Worm (Caenorhabditis elegans) whole organism, L4 larva: ENCODE results near the gene acdh-13.

Source experiments
- D1046.2 ChIP-seq: fragments of 200-800 bp; sonication (Bioruptor generic); IDR thresholded peaks from 2 replicates; pipeline ENCODE4 v1.3.6; 2022; ENCODE audit warnings: missing genetic modification characterization, missing compliant biosample characterization
- T20F7.1 ChIP-seq: fragments of 200-800 bp; sonication (Bioruptor generic); optimal IDR thresholded peaks from 2 replicates; lab custom pipeline; 2018; ENCODE audit warnings: mild to moderate bottlenecking, missing genetic modification characterization, missing compliant biosample characterization
- ZK337.2 ChIP-seq: fragments of 200-800 bp; sonication (Bioruptor generic); IDR thresholded peaks from 2 replicates; pipeline ENCODE4 v1.3.6; 2022; ENCODE audit warnings: missing genetic modification reagents, missing genetic modification characterization, missing compliant biosample characterization
- aha-1 ChIP-seq: fragments of 150-350 bp; peaks from one replicate; lab custom pipeline; 2014; ENCODE audit warnings: missing biosample characterization, missing genetic modification characterization
- aly-2 ChIP-seq: sonication (generic microtip); optimal IDR thresholded peaks from 2 replicates; lab custom pipeline; 2018; ENCODE audit warnings: missing biosample characterization, missing genetic modification characterization
- ama-1 ChIP-seq: fragments of 150-350 bp; optimal IDR thresholded peaks from 2 replicates; lab custom pipeline; 2014; ENCODE audit warnings: inconsistent platforms, mixed read lengths
- arid-1 ChIP-seq: fragments of 200-800 bp; sonication (Bioruptor generic); conservative IDR thresholded peaks from 2 replicates; pipeline ENCODE4 v1.3.6; 2022; ENCODE audit warnings: missing genetic modification reagents, missing genetic modification characterization, missing compliant biosample characterization
- ceh-62 ChIP-seq: sonication (generic microtip); optimal IDR thresholded peaks from 2 replicates; lab custom pipeline; 2017; ENCODE audit warnings: missing biosample characterization, missing genetic modification characterization
- ceh-82 ChIP-seq: sonication (generic microtip); optimal IDR thresholded peaks from 2 replicates; lab custom pipeline; 2017; ENCODE audit warnings: missing biosample characterization, missing genetic modification characterization
- ces-1 ChIP-seq: fragments of 150-350 bp; sonication (generic microtip); optimal IDR thresholded peaks from 4 replicates; lab custom pipeline; 2014; ENCODE audit warnings: missing biosample characterization, missing genetic modification reagents, missing genetic modification characterization
- daf-16 ChIP-seq, 3 experiments: sonication (generic microtip); optimal IDR thresholded peaks; 2 replicates each; lab custom pipeline; 2016 to 2017; ENCODE audit warnings: missing genetic modification characterization in 3 of 3, missing genetic modification reagents in 3 of 3, mild to moderate bottlenecking in 2 of 3, missing compliant biosample characterization in 2 of 3, missing biosample characterization in 1 of 3, moderate library complexity in 1 of 3
- daf-8 ChIP-seq: fragments of 200-800 bp; sonication (Bioruptor generic); IDR thresholded peaks from 2 replicates; pipeline ENCODE4 v1.3.6; 2022; ENCODE audit warnings: missing genetic modification characterization, missing compliant biosample characterization
- dmd-6 ChIP-seq: fragments of 200-800 bp; sonication (Bioruptor generic); IDR thresholded peaks from 2 replicates; pipeline ENCODE4 v1.3.6; 2022; ENCODE audit warnings: missing genetic modification reagents, missing genetic modification characterization, missing compliant biosample characterization
- dpl-1 ChIP-seq: fragments of 150-350 bp; optimal IDR thresholded peaks from 2 replicates; lab custom pipeline; 2014; ENCODE audit warnings: missing biosample characterization, missing genetic modification reagents, missing genetic modification characterization
- dve-1 ChIP-seq: sonication (generic microtip); optimal IDR thresholded peaks from 2 replicates; lab custom pipeline; 2017; ENCODE audit warnings: antibody characterized with exemption, mild to moderate bottlenecking, missing genetic modification characterization, missing compliant biosample characterization; ENCODE audit not compliant: insufficient read depth
- fkh-10 ChIP-seq: fragments of 150-350 bp; optimal IDR thresholded peaks from 2 replicates; lab custom pipeline; 2014; ENCODE audit warnings: missing biosample characterization, missing genetic modification reagents, missing genetic modification characterization
- gei-8 ChIP-seq: fragments of 200-800 bp; sonication (Bioruptor generic); optimal IDR thresholded peaks from 2 replicates; lab custom pipeline; 2018; ENCODE audit warnings: mild to moderate bottlenecking, missing genetic modification characterization, missing compliant biosample characterization
- hif-1 ChIP-seq, 2 experiments: sonication (generic microtip); optimal IDR thresholded peaks; 2 replicates each; lab custom pipeline; 2016 to 2017; ENCODE audit warnings: missing compliant biosample characterization in 2 of 2, missing genetic modification characterization in 2 of 2, missing genetic modification reagents in 2 of 2, missing genotype in 2 of 2, mild to moderate bottlenecking in 1 of 2
- hlh-11 ChIP-seq: fragments of 200-800 bp; sonication (Bioruptor generic); optimal IDR thresholded peaks from 2 replicates; lab custom pipeline; 2018; ENCODE audit warnings: mild to moderate bottlenecking, missing genetic modification characterization, missing compliant biosample characterization
- hlh-30 ChIP-seq: sonication (generic microtip); optimal IDR thresholded peaks from 2 replicates; lab custom pipeline; 2017; ENCODE audit warnings: antibody characterized with exemption, mild to moderate bottlenecking, missing genetic modification characterization, missing compliant biosample characterization; ENCODE audit not compliant: insufficient read depth
- jun-1 ChIP-seq: fragments of 150-350 bp; optimal IDR thresholded peaks from 2 replicates; lab custom pipeline; 2014; ENCODE audit warnings: missing biosample characterization, missing genetic modification reagents, missing genetic modification characterization
- lin-15B ChIP-seq: fragments of 150-350 bp; sonication (generic microtip); optimal IDR thresholded peaks from 3 replicates; lab custom pipeline; 2014; ENCODE audit warnings: missing biosample characterization, missing genetic modification characterization
- lin-29 ChIP-seq: fragments of 200-800 bp; sonication (Bioruptor generic); IDR thresholded peaks from 2 replicates; pipeline ENCODE4 v1.3.6; 2022; ENCODE audit warnings: missing genetic modification reagents, missing genetic modification characterization, missing compliant biosample characterization
- lin-38 ChIP-seq: fragments of 200-800 bp; sonication (Bioruptor generic); IDR thresholded peaks from 2 replicates; pipeline ENCODE4 v1.3.6; 2022; ENCODE audit warnings: missing genetic modification reagents, missing genetic modification characterization, missing compliant biosample characterization
- lsy-2 ChIP-seq, 2 experiments: fragments of 150-350 bp in 1 of 2; sonication (generic microtip) in 1 of 2; optimal IDR thresholded peaks; 2 replicates each; lab custom pipeline; 2014 to 2017; ENCODE audit warnings: missing biosample characterization in 2 of 2, missing genetic modification characterization in 2 of 2
- mdt-29 ChIP-seq: fragments of 200-800 bp; sonication (Bioruptor generic); IDR thresholded peaks from 2 replicates; pipeline ENCODE4 v1.3.6; 2022; ENCODE audit warnings: missing genetic modification reagents, missing genetic modification characterization, missing compliant biosample characterization
- nhr-11 ChIP-seq: fragments of 150-350 bp; optimal IDR thresholded peaks from 2 replicates; lab custom pipeline; 2014; ENCODE audit warnings: missing biosample characterization, missing genetic modification characterization
- nhr-28 ChIP-seq: fragments of 150-350 bp; optimal IDR thresholded peaks from 2 replicates; lab custom pipeline; 2014; ENCODE audit warnings: missing biosample characterization, missing genetic modification characterization
- nhr-42 ChIP-seq: fragments of 200-800 bp; sonication (Bioruptor generic); IDR thresholded peaks from 2 replicates; pipeline ENCODE4 v1.3.6; 2022; ENCODE audit warnings: missing genetic modification characterization, missing compliant biosample characterization
- nhr-48 ChIP-seq: sonication (generic microtip); optimal IDR thresholded peaks from 2 replicates; lab custom pipeline; 2016; ENCODE audit warnings: mild to moderate bottlenecking, missing genetic modification characterization, missing compliant biosample characterization
- nhr-76 ChIP-seq: fragments of 150-350 bp; optimal IDR thresholded peaks from 2 replicates; lab custom pipeline; 2014; ENCODE audit warnings: missing biosample characterization, missing genetic modification characterization
- rbr-2 ChIP-seq: sonication (generic microtip); optimal IDR thresholded peaks from 2 replicates; lab custom pipeline; 2016; ENCODE audit warnings: missing genotype, missing genetic modification characterization, missing compliant biosample characterization
- sdz-12 ChIP-seq: fragments of 200-800 bp; sonication (Bioruptor generic); optimal IDR thresholded peaks from 2 replicates; lab custom pipeline; 2018; ENCODE audit warnings: mild to moderate bottlenecking, missing genetic modification characterization, missing compliant biosample characterization
- skn-1 ChIP-seq: fragments of 150-350 bp; optimal IDR thresholded peaks from 2 replicates; lab custom pipeline; 2014; ENCODE audit warnings: missing biosample characterization, missing genetic modification characterization
- snpc-4 ChIP-seq: fragments of 150-350 bp; optimal IDR thresholded peaks from 2 replicates; lab custom pipeline; 2014; ENCODE audit warnings: missing biosample characterization, missing genetic modification characterization
- spr-3 ChIP-seq: fragments of 200-800 bp; sonication (Bioruptor generic); optimal IDR thresholded peaks from 2 replicates; lab custom pipeline; 2018; ENCODE audit warnings: mild to moderate bottlenecking, missing genetic modification characterization, missing compliant biosample characterization
- tra-1 ChIP-seq: fragments of 200-800 bp; sonication (Bioruptor generic); IDR thresholded peaks from 2 replicates; pipeline ENCODE4 v1.3.6; 2022; ENCODE audit warnings: missing genetic modification reagents, missing genetic modification characterization, missing compliant biosample characterization
- unc-62 ChIP-seq, 3 experiments: fragments of 150-350 bp in 1 of 3; sonication (generic microtip); optimal IDR thresholded peaks in 2 of 3; peaks in 1 of 3; 1 replicate in 1 of 3; 2 replicates in 2 of 3; lab custom pipeline; 2014 to 2017; ENCODE audit warnings: missing biosample characterization in 3 of 3, missing genetic modification characterization in 3 of 3, missing genetic modification reagents in 3 of 3, missing genotype in 1 of 3
- zag-1 ChIP-seq: fragments of 150-350 bp; optimal IDR thresholded peaks from 2 replicates; lab custom pipeline; 2014; ENCODE audit warnings: missing biosample characterization, missing genetic modification characterization
- zip-2 ChIP-seq: fragments of 150-350 bp; optimal IDR thresholded peaks from 2 replicates; lab custom pipeline; 2014; ENCODE audit warnings: missing biosample characterization, missing genetic modification characterization
- ztf-11 ChIP-seq: fragments of 150-350 bp; optimal IDR thresholded peaks from 2 replicates; lab custom pipeline; 2014; ENCODE audit warnings: missing biosample characterization, missing genetic modification characterization

acdh-13 gene

DNA sequence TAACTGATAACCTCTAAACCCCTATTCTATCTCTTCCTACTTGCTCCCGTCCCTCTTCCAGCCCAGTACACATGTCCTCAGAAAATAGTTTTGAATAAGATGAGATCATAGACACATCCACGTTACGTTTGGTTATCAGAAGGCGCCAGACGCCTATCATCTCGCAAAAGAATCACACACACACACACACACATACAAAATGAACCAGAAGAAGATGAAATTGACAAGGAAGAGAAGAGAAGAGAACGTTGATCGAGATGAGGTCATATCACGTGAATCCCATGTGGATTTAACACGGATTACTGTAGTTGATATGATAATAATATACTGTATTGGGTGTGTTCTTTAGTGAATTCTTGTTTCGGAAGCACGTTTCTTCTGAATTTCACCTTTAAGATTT, 27.4 kb upstream of the acdh-13 start (continued):
- no peak for TF ChIP-seq nhr-76 (tag; lab: Kevin White, UChicago)
- no peak for TF ChIP-seq fkh-10 (GFP tag; lab: Kevin White, UChicago)
- TF ChIP-seq ceh-82 (tag; lab: Kevin White, UChicago) = no peak
- no peak for TF ChIP-seq sdz-12
- TF ChIP-seq snpc-4 (tag; lab: Kevin White, UChicago) = no peak
- peak; percentile 59; the same call in 1 of the 2 replicates for TF ChIP-seq mdt-29 (GFP tag; lab: Robert Waterston, UW)
- no peak for TF ChIP-seq lin-38 (GFP tag; lab: Robert Waterston, UW)
- TF ChIP-seq arid-1 = no peak
- TF ChIP-seq nhr-48 (tag; lab: Kevin White, UChicago) = peak; percentile 95
- peak in 1 of 2 experiments; percentile 92 for TF ChIP-seq daf-16 (GFP tag; optimal IDR thresholded peaks at IDR 0.05; lab: Kevin White, UChicago)
- peak; percentile 42 for TF ChIP-seq daf-16 (tag; optimal IDR thresholded peaks at IDR 0.05; lab: Kevin White, UChicago)
- TF ChIP-seq T20F7.1 (GFP tag; lab: Kevin White, UChicago) = no peak
- peak; percentile 88 for TF ChIP-seq hlh-30 (tag; lab: Kevin White, UChicago)
- TF ChIP-seq D1046.2 (GFP tag; lab: Robert Waterston, UW) = no peak
- TF ChIP-seq lin-29 = no peak
- no peak for TF ChIP-seq nhr-42 (GFP tag; lab: Robert Waterston, UW)
- peak; percentile 55 for TF ChIP-seq dve-1 (tag; lab: Kevin White, UChicago)
- peak; percentile 70 for TF ChIP-seq dmd-6 (GFP tag; lab: Robert Waterston, UW)
- TF ChIP-seq dpl-1 = no peak
- peak; percentile 35 for TF ChIP-seq aha-1
- TF ChIP-seq tra-1 (GFP tag; lab: Robert Waterston, UW) = no peak
- peak; percentile 18 to 84 for TF ChIP-seq lsy-2 (tag; optimal IDR thresholded peaks at IDR 0.05; lab: Kevin White, UChicago)
- no peak for TF ChIP-seq ama-1 (lab: Kevin White, UChicago)
- TF ChIP-seq hif-1 (tag; optimal IDR thresholded peaks at IDR 0.05; lab: Kevin White, UChicago) = peak in 1 of 2 experiments; percentile 27
- TF ChIP-seq aly-2 (tag; lab: Kevin White, UChicago) = no peak
- peak; percentile 90 for TF ChIP-seq hlh-11 (tag; lab: Kevin White, UChicago)
- TF ChIP-seq ZK337.2 (GFP tag; lab: Robert Waterston, UW) = no peak
- no peak for TF ChIP-seq spr-3
- TF ChIP-seq ztf-11 = no peak
- peak; percentile 44 for TF ChIP-seq gei-8 (GFP tag; lab: Kevin White, UChicago)
- TF ChIP-seq daf-8 (GFP tag; lab: Robert Waterston, UW) = no peak
- no peak for TF ChIP-seq lin-15B (tag; lab: Kevin White, UChicago)

DNA sequence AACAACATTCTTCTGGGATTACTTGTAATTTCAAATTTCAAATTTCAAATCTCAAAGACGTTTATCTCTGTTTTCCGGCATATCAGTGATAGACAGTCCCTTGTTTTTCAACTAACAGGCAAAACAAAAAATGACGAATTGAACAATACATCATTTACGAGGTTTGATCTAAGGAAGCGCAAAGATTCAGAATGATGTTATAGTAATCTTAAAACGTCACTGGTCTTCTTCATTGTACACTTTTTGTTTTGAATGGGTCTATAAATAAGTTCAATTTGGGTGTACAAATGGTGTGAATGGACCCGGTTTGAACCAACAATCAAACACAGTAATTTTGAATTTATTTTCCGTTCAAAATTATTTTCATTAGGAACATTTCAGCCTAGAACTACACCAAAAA, 25.4 kb upstream of the acdh-13 start:
- TF ChIP-seq rbr-2 (no peak), D1046.2 (GFP tag; lab: Robert Waterston, UW) (no peak), fkh-10 (GFP tag; lab: Kevin White, UChicago) (no peak), nhr-28 (tag; lab: Kevin White, UChicago) (no peak), zip-2 (tag; lab: Kevin White, UChicago) (no peak), unc-62 (GFP tag; optimal IDR thresholded peaks at IDR 0.05 in 1 of 2; lab: Kevin White, UChicago) (peak in 1 of 2 experiments; percentile 96), unc-62 (tag; optimal IDR thresholded peaks at IDR 0.05; lab: Kevin White, UChicago) (no peak)

DNA sequence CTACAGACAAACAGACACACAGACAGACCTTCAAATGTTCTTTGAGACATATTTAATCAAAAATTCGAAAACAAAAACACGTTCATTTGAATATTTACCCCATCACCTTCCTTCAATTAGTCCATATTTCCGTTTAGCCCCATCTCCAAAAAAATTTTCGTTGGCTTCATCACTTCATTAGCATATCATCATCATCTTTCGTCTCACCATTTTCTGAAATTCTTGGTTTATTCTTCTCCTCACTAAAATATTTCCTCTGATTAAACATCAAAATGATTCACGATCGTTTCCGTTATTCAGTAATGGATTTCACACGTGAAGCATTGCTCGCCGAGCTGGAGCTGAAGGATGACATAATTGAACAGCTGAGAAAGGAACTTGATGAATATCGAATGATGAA, 22.0 kb upstream of the acdh-13 start, which contains the start of gene pkg-2:
pkg-2 (plus strand) TSS at position 301 of the 400 bp plus-strand sequence.
- TF ChIP-seq ces-1 (GFP tag; lab: Kevin White, UChicago) (no peak), zag-1 (tag; lab: Kevin White, UChicago) (no peak), skn-1 (no peak), ceh-82 (tag; lab: Kevin White, UChicago) (no peak), ceh-62 (no peak), snpc-4 (tag; lab: Kevin White, UChicago) (no peak), zip-2 (tag; lab: Kevin White, UChicago) (no peak), jun-1 (tag; lab: Kevin White, UChicago) (no peak), nhr-48 (tag; lab: Kevin White, UChicago) (no peak), nhr-11 (tag; lab: Kevin White, UChicago) (no peak), hif-1 (tag; optimal IDR thresholded peaks at IDR 0.05; lab: Kevin White, UChicago) (no peak)
